Worm (Caenorhabditis elegans): Measurements from ENCODE around the gene K01D12.9.

- TF ChIP-seq sea-2 (GFP tag; IDR thresholded peaks at IDR 0.05), result no peak
- TF ChIP-seq F55B11.4 (tag; optimal IDR thresholded peaks at IDR 0.05; ENCODE audit: borderline replicate concordance, insufficient read depth), result no peak
Measured at ce11 chrV:12415656-12416055, 11.2 kb upstream of the K01D12.9 start, which contains the start of gene cdr-2.
